Worm (Caenorhabditis elegans): ENCODE results near the gene srw-79.
A peak's percentile ranks its signal among the peaks of the same experiment; 100 is the strongest.

srw-79 gene

DNA sequence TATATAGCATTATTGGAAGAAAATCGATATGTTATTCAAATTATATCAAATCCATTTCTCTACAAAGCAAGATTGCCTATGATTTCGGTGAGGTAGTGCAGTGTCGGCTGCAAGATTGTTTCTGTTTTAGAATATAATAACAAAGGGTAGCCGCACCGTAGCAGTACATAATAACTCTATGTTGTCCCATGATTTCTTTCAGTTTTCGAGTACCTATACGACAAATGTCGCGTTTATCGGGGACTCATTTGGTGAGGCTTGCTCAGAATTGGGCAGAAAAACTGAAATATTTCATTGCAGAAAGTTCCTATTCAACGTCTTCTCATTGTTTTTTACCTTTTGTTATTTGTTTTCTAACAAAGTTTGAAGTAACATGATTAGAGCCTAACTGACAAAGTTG is at the start of gene srw-79:
srw-79 (plus strand) TSS at position 301 of the 400 bp plus-strand sequence.
- no peak for TF ChIP-seq Y22D7AL.16 (tag; optimal IDR thresholded peaks at IDR 0.05)
- no peak for TF ChIP-seq dve-1 (tag; optimal IDR thresholded peaks at IDR 0.05)
- no peak for TF ChIP-seq npax-4 (tag; optimal IDR thresholded peaks at IDR 0.05)
- TF ChIP-seq ahr-1 (tag; optimal IDR thresholded peaks at IDR 0.05) = no peak

ce11 chrII:2900248-2900647 is 46.3 kb upstream of the srw-79 start, which contains the start of gene ubc-26:
TSS of gene ubc-26 (minus strand) at chrII:2900348.
- TF ChIP-seq ceh-30 (tag; optimal IDR thresholded peaks at IDR 0.05) = no peak
- no peak for TF ChIP-seq dmd-4 (tag; optimal IDR thresholded peaks at IDR 0.05; ENCODE audit: borderline replicate concordance)
- TF ChIP-seq syd-9 (tag; optimal IDR thresholded peaks at IDR 0.05) = no peak
- no peak for TF ChIP-seq pax-1 (tag; optimal IDR thresholded peaks at IDR 0.05)
- no peak for TF ChIP-seq pat-9 (tag; optimal IDR thresholded peaks at IDR 0.05)
- TF ChIP-seq pag-3 (tag; optimal IDR thresholded peaks at IDR 0.05; ENCODE audit: borderline replicate concordance) = no peak
- no peak for TF ChIP-seq ceh-18 (tag; optimal IDR thresholded peaks at IDR 0.05)
- TF ChIP-seq ahr-1 (tag; optimal IDR thresholded peaks at IDR 0.05) = no peak
- TF ChIP-seq lim-6 (tag; optimal IDR thresholded peaks at IDR 0.05) = no peak
- no peak for TF ChIP-seq T23F11.4 (GFP tag; optimal IDR thresholded peaks at IDR 0.05)
- no peak for TF ChIP-seq ttx-3 (tag; optimal IDR thresholded peaks at IDR 0.05)
- no peak for TF ChIP-seq unc-3 (GFP tag; conservative IDR thresholded peaks at IDR 0.05)
- no peak for TF ChIP-seq unc-3 (tag; optimal IDR thresholded peaks at IDR 0.05)
- no peak for TF ChIP-seq pros-1 (tag; optimal IDR thresholded peaks at IDR 0.05)
- TF ChIP-seq madf-2 (tag; optimal IDR thresholded peaks at IDR 0.05) = no peak
- TF ChIP-seq hlh-15 (tag; optimal IDR thresholded peaks at IDR 0.05) = no peak
- no peak for TF ChIP-seq ceh-2 (tag; optimal IDR thresholded peaks at IDR 0.05)
- no peak for TF ChIP-seq sox-4 (tag; optimal IDR thresholded peaks at IDR 0.05)
- TF ChIP-seq ceh-24 (tag; optimal IDR thresholded peaks at IDR 0.05) = no peak
- TF ChIP-seq nhr-11 (tag; optimal IDR thresholded peaks at IDR 0.05) = no peak
- TF ChIP-seq ceh-34 (tag; optimal IDR thresholded peaks at IDR 0.05) = no peak

DNA sequence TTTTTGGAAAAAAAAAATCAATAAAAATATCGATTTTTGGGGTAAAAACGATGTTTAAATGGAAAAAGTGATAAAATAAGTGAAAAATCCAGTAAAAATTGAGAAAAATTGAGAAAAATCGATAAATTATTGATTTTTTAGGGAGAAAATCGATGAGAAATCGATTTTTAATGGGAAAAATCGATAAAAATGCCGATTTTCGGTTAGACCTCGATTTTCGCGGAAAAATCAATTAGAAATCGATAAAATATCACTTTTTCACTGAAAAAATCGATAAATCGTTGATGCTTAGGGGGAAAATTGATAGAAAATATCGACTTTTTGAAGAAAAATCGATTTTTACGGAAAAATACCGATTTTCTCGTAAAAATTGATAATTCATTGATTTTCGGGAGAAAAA is 45.4 kb upstream of the srw-79 start:
- no peak for TF ChIP-seq tbx-7 (tag; optimal IDR thresholded peaks at IDR 0.05)
- peak; percentile 59 for TF ChIP-seq ceh-48 (tag; optimal IDR thresholded peaks at IDR 0.05)

DNA sequence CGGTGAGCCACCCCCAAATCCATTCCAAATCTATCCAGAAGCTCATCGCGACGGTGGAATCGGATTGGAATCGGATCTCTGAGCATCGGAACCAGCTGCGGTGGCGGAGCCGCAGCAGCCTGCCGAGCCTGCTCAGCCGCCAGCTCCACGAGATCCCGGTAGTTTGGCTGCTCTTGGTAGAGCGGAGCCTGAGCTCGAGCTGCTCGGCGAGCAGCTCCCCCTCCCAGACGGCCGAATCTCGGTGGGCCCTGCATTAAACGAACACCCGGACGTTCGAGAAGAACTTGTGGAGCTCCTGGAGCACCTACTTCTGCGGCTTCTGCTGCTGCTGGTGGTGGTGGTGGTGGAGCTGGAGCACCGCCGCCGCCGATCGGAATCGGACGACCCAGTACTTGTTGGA is 42.8 kb upstream of the srw-79 start:
- TF ChIP-seq unc-42 (tag; optimal IDR thresholded peaks at IDR 0.05) = no peak
- TF ChIP-seq ceh-9 (tag; optimal IDR thresholded peaks at IDR 0.05) = no peak

DNA sequence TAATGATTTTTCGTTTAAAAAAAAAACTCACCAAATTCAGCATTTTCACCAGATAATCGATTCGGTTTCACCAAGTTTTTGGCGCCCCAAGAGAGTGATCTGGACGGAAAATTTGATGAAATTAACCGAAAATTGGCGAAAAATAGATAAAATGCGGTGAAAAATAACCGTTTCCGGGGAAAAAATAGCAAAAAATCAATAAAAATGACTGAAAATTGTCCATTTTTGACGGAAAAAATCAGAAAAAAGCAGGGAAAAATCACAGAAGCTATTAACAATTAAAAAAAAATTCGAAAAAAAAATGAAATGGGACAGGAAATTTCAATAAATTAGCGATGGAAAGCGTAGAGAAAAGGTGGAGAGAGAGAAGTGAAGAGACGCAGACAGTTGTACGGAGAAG is 33.0 kb upstream of the srw-79 start, which contains the start of gene ubc-15:
ubc-15 (minus strand) TSS at position 101 of the 400 bp plus-strand sequence.
- no peak for TF ChIP-seq pax-1 (tag; optimal IDR thresholded peaks at IDR 0.05)
- TF ChIP-seq lim-6 (tag; optimal IDR thresholded peaks at IDR 0.05) = no peak
- no peak for TF ChIP-seq pag-3 (tag; optimal IDR thresholded peaks at IDR 0.05; ENCODE audit: borderline replicate concordance)
- no peak for TF ChIP-seq pat-9 (tag; optimal IDR thresholded peaks at IDR 0.05)

DNA sequence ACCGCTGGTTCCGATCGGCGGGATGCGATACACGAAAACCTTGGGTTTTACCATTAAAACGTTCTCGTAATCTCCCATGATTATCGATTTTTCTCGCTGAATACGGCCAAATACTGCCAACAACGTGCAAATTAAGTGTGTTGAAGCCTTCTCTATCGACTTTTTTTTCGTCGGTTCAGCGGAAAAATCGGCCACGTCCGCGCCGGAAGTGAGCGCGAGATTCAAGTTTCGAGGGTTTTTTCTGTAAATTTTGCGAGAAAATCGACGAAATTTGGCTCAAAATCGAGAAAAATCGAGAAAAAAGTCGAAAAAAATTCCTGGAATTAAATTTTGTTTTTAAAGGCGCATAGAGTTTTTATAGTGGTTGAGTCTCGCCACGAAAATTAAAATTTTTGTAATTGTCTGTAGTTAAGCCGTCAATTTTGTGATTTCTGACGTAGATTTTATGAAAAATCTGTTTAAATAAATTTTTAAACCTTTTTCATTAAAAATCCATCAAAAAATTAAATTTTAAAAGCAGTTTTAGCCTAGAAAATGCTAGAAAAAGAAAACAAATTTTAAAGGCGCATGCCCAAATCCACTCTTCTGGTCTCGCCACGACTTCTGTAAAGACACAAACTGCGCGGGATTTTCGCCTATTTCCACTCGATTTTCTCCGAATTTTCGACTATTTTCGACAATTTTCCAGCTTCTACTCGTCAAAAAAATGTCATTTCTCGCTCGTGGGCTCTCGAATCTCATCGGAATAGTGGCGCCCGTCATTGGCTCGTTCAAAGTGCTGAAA is 27.3 kb upstream of the srw-79 start, which contains the start of the genes ncap-1 and Y110A2AR.1:
ncap-1 (minus strand) TSS at position 241 of the 784 bp plus-strand sequence.
Y110A2AR.1 (plus strand) TSS at position 637 of the 784 bp plus-strand sequence.
- TF ChIP-seq ztf-16 (tag; optimal IDR thresholded peaks at IDR 0.05) (no peak), ceh-48 (tag; optimal IDR thresholded peaks at IDR 0.05) (peak; percentile 38), C08G9.2 (tag; optimal IDR thresholded peaks at IDR 0.05) (peak; percentile 11), hlh-6 (tag; optimal IDR thresholded peaks at IDR 0.05) (no peak), unc-55 (GFP tag; optimal IDR thresholded peaks at IDR 0.05) (no peak)
